Worm (Caenorhabditis elegans): ENCODE measurements around the gene F57G8.7.

F57G8.7 gene

ce11 chrV:16376430-16376948 lies 47.5 kb downstream of the F57G8.7 start:
- TF ChIP-seq ZK546.5 (tag; optimal IDR thresholded peaks at IDR 0.05) (no peak), nhr-12 (tag; optimal IDR thresholded peaks at IDR 0.05) (no peak), lsy-2 (tag; optimal IDR thresholded peaks at IDR 0.05) (no peak), ztf-1 (GFP tag; conservative IDR thresholded peaks at IDR 0.05) (no peak), nhr-77 (tag; optimal IDR thresholded peaks at IDR 0.05) (no peak), nhr-25 (tag; optimal IDR thresholded peaks at IDR 0.05) (no peak), C34F6.9 (tag; optimal IDR thresholded peaks at IDR 0.05) (no peak), alr-1 (tag; optimal IDR thresholded peaks at IDR 0.05) (no peak), F13H6.1 (tag; optimal IDR thresholded peaks at IDR 0.05) (no peak), fos-1 (tag; optimal IDR thresholded peaks at IDR 0.05) (no peak), snpc-4 (tag; optimal IDR thresholded peaks at IDR 0.05) (no peak), ztf-11 (tag; optimal IDR thresholded peaks at IDR 0.05) (no peak), lin-13 (GFP tag; optimal IDR thresholded peaks at IDR 0.05) (no peak), unc-55 (GFP tag; optimal IDR thresholded peaks at IDR 0.05) (no peak), peb-1 (tag; optimal IDR thresholded peaks at IDR 0.05) (no peak), nhr-21 (tag; optimal IDR thresholded peaks at IDR 0.05) (no peak), nhr-129 (tag; optimal IDR thresholded peaks at IDR 0.05) (no peak), blmp-1 (tag; optimal IDR thresholded peaks at IDR 0.05; ENCODE audit: insufficient read depth) (no peak)

DNA sequence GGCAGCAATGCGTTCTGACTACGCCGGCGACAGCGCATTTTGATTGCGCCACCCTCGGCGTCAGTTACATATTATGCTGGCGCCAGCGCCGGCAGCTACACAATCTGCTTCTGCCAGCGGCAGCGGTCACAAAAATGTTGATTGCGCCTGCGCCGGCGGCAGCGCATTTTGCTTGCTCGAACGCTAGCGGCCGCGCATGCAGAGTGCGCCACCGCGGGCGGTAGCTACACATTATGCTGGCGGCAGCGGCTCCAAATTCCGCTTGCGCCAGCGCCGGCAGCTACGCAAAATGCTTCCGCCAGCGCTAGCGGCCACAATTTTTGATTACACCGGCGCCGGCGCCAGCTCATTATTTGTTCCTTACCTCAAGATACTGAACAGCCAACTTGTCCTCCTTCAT lies 48.2 kb downstream of the F57G8.7 start:
- TF ChIP-seq ZK546.5 (tag; optimal IDR thresholded peaks at IDR 0.05): no peak
- no peak for TF ChIP-seq dmd-4 (tag; optimal IDR thresholded peaks at IDR 0.05)
- no peak for TF ChIP-seq snpc-4 (tag; optimal IDR thresholded peaks at IDR 0.05)
- TF ChIP-seq lin-13 (GFP tag; optimal IDR thresholded peaks at IDR 0.05): no peak
- TF ChIP-seq elt-1 (tag; optimal IDR thresholded peaks at IDR 0.05): no peak
- no peak for TF ChIP-seq F13H6.1 (tag; optimal IDR thresholded peaks at IDR 0.05)
- no peak for TF ChIP-seq fos-1 (tag; optimal IDR thresholded peaks at IDR 0.05)
- no peak for TF ChIP-seq lsy-2 (tag; optimal IDR thresholded peaks at IDR 0.05)
- TF ChIP-seq nhr-21 (tag; optimal IDR thresholded peaks at IDR 0.05): no peak
- TF ChIP-seq nhr-129 (tag; optimal IDR thresholded peaks at IDR 0.05): no peak
- TF ChIP-seq Y55F3AM.14 (GFP tag; optimal IDR thresholded peaks at IDR 0.05): no peak
- no peak for TF ChIP-seq ceh-16 (tag; optimal IDR thresholded peaks at IDR 0.05)
- no peak for TF ChIP-seq mbf-1 (tag; optimal IDR thresholded peaks at IDR 0.05)
- TF ChIP-seq zag-1 (tag; optimal IDR thresholded peaks at IDR 0.05): no peak
- no peak for TF ChIP-seq peb-1 (tag; optimal IDR thresholded peaks at IDR 0.05)

DNA sequence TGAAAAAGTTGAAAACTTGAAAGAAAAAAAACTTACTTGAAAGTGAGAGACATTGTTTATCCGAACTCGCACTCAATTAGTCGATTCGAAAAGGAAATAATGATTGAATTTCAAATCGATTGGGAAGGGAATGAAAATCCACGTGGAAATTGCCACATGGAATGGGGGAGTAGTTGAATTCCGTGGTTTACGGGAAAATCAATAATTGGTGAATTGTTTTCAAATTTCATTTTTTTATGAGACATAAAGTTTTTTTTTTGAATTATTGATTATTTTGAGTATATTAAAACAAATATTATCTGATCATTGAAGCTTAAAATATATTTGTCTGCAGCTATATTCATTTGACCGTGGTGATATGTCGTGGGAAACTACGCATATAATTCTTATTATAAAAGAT lies 48.9 kb downstream of the F57G8.7 start, which contains the start of gene F13A7.1:
Gene F13A7.1 (minus strand): TSS at position 101 of the 400 bp plus-strand sequence.
- TF ChIP-seq nhr-77 (tag; optimal IDR thresholded peaks at IDR 0.05): no peak

Data from whole organism, L2 larva.